Worm (Caenorhabditis elegans) whole organism, mixed stage, embryonic: Measurements from ENCODE around the gene str-158.

Experiments
- M03D4.4 ChIP-seq: sonication (generic microtip); optimal IDR thresholded peaks from 2 replicates; lab custom pipeline; 2017; ENCODE audit warnings: mild to moderate bottlenecking, missing genetic modification characterization, missing compliant biosample characterization
- bed-3 ChIP-seq: fragments of 200-800 bp; sonication (Bioruptor generic); optimal IDR thresholded peaks from 3 replicates; lab custom pipeline; 2018; ENCODE audit warnings: mild to moderate bottlenecking, missing genetic modification characterization, moderate library complexity, missing compliant biosample characterization
- blmp-1 ChIP-seq: fragments of 150-350 bp; optimal IDR thresholded peaks from 2 replicates; lab custom pipeline; 2014; ENCODE audit warnings: missing biosample characterization, missing genetic modification characterization
- ceh-39 ChIP-seq: fragments of 150-350 bp; optimal IDR thresholded peaks from 2 replicates; lab custom pipeline; 2014; ENCODE audit warnings: missing biosample characterization, missing genetic modification characterization
- ceh-43 ChIP-seq: fragments of 200-800 bp; sonication (Bioruptor generic); optimal IDR thresholded peaks from 2 replicates; lab custom pipeline; 2018; ENCODE audit warnings: mild to moderate bottlenecking, missing genetic modification characterization, moderate library complexity, missing compliant biosample characterization
- ces-1 ChIP-seq: fragments of 150-350 bp; optimal IDR thresholded peaks from 2 replicates; lab custom pipeline; 2014; ENCODE audit warnings: missing biosample characterization, missing genetic modification reagents, missing genetic modification characterization
- drap-1 ChIP-seq: fragments of 200-800 bp; sonication (Bioruptor generic); optimal IDR thresholded peaks from 3 replicates; lab custom pipeline; 2018; ENCODE audit warnings: mild to moderate bottlenecking, missing genetic modification characterization, missing compliant biosample characterization
- elt-1 ChIP-seq: sonication (generic microtip); optimal IDR thresholded peaks from 2 replicates; lab custom pipeline; 2017; ENCODE audit warnings: missing genetic modification characterization, mild to moderate bottlenecking, missing compliant biosample characterization, antibody characterized with exemption, moderate library complexity, borderline replicate concordance; ENCODE audit not compliant: insufficient read depth
- elt-3 ChIP-seq: fragments of 150-350 bp; optimal IDR thresholded peaks from 2 replicates; lab custom pipeline; 2014; ENCODE audit warnings: missing biosample characterization, missing genetic modification characterization
- flh-1 ChIP-seq: fragments of 200-800 bp; sonication (Bioruptor generic); optimal IDR thresholded peaks from 2 replicates; lab custom pipeline; 2018; ENCODE audit warnings: mild to moderate bottlenecking, missing genetic modification characterization, moderate library complexity, missing compliant biosample characterization
- ham-2 ChIP-seq: fragments of 200-800 bp; sonication (Bioruptor generic); optimal IDR thresholded peaks from 2 replicates; lab custom pipeline; 2018; ENCODE audit warnings: mild to moderate bottlenecking, missing genetic modification characterization, missing compliant biosample characterization
- hlh-1 ChIP-seq: fragments of 150-350 bp; optimal IDR thresholded peaks from 2 replicates; lab custom pipeline; 2014; ENCODE audit warnings: missing biosample characterization, missing genetic modification reagents, missing genetic modification characterization
- lin-13 ChIP-seq: fragments of 150-350 bp; optimal IDR thresholded peaks from 2 replicates; lab custom pipeline; 2014; ENCODE audit warnings: missing biosample characterization, missing genetic modification characterization
- lin-32 ChIP-seq: fragments of 200-800 bp; sonication (Bioruptor generic); optimal IDR thresholded peaks from 2 replicates; lab custom pipeline; 2018; ENCODE audit warnings: mild to moderate bottlenecking, missing genetic modification characterization, missing compliant biosample characterization
- mab-5 ChIP-seq: fragments of 150-350 bp; optimal IDR thresholded peaks from 2 replicates; lab custom pipeline; 2014; ENCODE audit warnings: missing biosample characterization, missing genetic modification characterization
- mep-1 ChIP-seq: fragments of 150-350 bp; optimal IDR thresholded peaks from 2 replicates; lab custom pipeline; 2017; ENCODE audit warnings: missing biosample characterization, missing genetic modification reagents, missing genetic modification characterization, inconsistent platforms
- mls-2 ChIP-seq: sonication (generic microtip); optimal IDR thresholded peaks from 2 replicates; lab custom pipeline; 2016; ENCODE audit warnings: mild to moderate bottlenecking, missing genetic modification characterization, moderate library complexity, missing compliant biosample characterization
- nhr-12 ChIP-seq: fragments of 150-350 bp; optimal IDR thresholded peaks from 2 replicates; lab custom pipeline; 2014; ENCODE audit warnings: missing biosample characterization, missing genetic modification characterization
- nhr-28 ChIP-seq: fragments of 150-350 bp; optimal IDR thresholded peaks from 2 replicates; lab custom pipeline; 2014; ENCODE audit warnings: missing biosample characterization, missing genetic modification characterization
- nhr-76 ChIP-seq: sonication (generic microtip); optimal IDR thresholded peaks from 2 replicates; lab custom pipeline; 2017; ENCODE audit warnings: missing biosample characterization, missing genetic modification characterization
- pha-4 ChIP-seq: fragments of 150-350 bp; optimal IDR thresholded peaks from 2 replicates; lab custom pipeline; 2018; ENCODE audit warnings: missing biosample characterization, missing genetic modification reagents, missing genetic modification characterization
- sem-2 ChIP-seq: fragments of 200-800 bp; sonication (Bioruptor generic); optimal IDR thresholded peaks from 2 replicates; lab custom pipeline; 2018; ENCODE audit warnings: mild to moderate bottlenecking, missing genetic modification characterization, missing compliant biosample characterization
- snpc-4 ChIP-seq: fragments of 150-350 bp; optimal IDR thresholded peaks from 2 replicates; lab custom pipeline; 2014; ENCODE audit warnings: missing biosample characterization, missing genetic modification characterization
- sptf-1 ChIP-seq: sonication (generic microtip); optimal IDR thresholded peaks from 2 replicates; lab custom pipeline; 2017; ENCODE audit warnings: mild to moderate bottlenecking, missing genetic modification characterization, moderate library complexity, missing compliant biosample characterization
- tbx-8 ChIP-seq: fragments of 200-800 bp; sonication (Bioruptor generic); optimal IDR thresholded peaks from 2 replicates; lab custom pipeline; 2018; ENCODE audit warnings: mild to moderate bottlenecking, missing genetic modification characterization, moderate library complexity, missing compliant biosample characterization
- unc-120 ChIP-seq: sonication (generic microtip); optimal IDR thresholded peaks from 2 replicates; lab custom pipeline; 2017; ENCODE audit warnings: missing genetic modification characterization, missing compliant biosample characterization; ENCODE audit not compliant: poor library complexity, severe bottlenecking
- unc-39 ChIP-seq: fragments of 150-350 bp; optimal IDR thresholded peaks from 2 replicates; lab custom pipeline; 2014; ENCODE audit warnings: missing biosample characterization, missing genetic modification characterization
- unc-62 ChIP-seq: fragments of 150-350 bp; optimal IDR thresholded peaks from 2 replicates; lab custom pipeline; 2014; ENCODE audit warnings: missing biosample characterization, missing genetic modification reagents, missing genetic modification characterization
- zip-8 ChIP-seq: fragments of 150-350 bp; optimal IDR thresholded peaks from 2 replicates; lab custom pipeline; 2014; ENCODE audit warnings: missing biosample characterization, missing genetic modification characterization
- ztf-11 ChIP-seq: fragments of 150-350 bp; optimal IDR thresholded peaks from 2 replicates; lab custom pipeline; 2014; ENCODE audit warnings: missing biosample characterization, missing genetic modification characterization

Gene str-158

DNA sequence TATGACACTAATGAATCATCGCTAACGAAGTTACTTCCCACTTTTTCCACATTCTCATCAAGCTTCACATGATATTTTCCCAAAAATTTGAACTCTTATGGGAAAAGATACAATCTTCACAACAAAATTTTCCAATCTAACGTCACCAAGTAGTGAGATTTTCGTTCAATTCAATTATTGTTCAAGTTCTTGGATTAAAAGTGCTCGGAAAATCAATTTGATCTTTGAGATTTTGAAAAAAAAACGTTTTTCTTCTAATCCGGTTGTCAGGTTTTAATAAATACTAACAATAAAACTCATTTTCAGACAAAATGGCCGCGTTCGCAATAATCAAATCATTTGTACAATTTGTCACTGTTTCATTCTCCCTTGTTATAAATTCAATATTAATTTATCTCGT is 16.2 kb downstream of the str-158 start, which contains the start of gene str-153:
Gene str-153 (plus strand): TSS at position 301 of the 400 bp plus-strand sequence.
- no peak for TF ChIP-seq nhr-28 (tag; lab: Kevin White, UChicago)
- TF ChIP-seq mep-1 (tag; lab: Kevin White, UChicago) = no peak
- TF ChIP-seq hlh-1 (tag; lab: Kevin White, UChicago) = no peak
- TF ChIP-seq ham-2 (GFP tag; lab: Kevin White, UChicago) = no peak
- TF ChIP-seq blmp-1 (tag; lab: Kevin White, UChicago) = no peak
- no peak for TF ChIP-seq snpc-4
- no peak for TF ChIP-seq lin-32 (GFP tag; lab: Kevin White, UChicago)
- no peak for TF ChIP-seq drap-1 (GFP tag; lab: Kevin White, UChicago)
- TF ChIP-seq ceh-43 = no peak
- TF ChIP-seq sem-2 = no peak
- TF ChIP-seq unc-120 (tag; lab: Kevin White, UChicago) = no peak
- TF ChIP-seq bed-3 (GFP tag; lab: Kevin White, UChicago) = no peak
- TF ChIP-seq nhr-76 = no peak
- TF ChIP-seq unc-62 (GFP tag; lab: Kevin White, UChicago) = no peak
- TF ChIP-seq lin-13 (tag; lab: Kevin White, UChicago) = no peak
- no peak for TF ChIP-seq elt-3 (tag; lab: Kevin White, UChicago)
- no peak for TF ChIP-seq zip-8 (tag; lab: Kevin White, UChicago)
- TF ChIP-seq sptf-1 (tag; lab: Kevin White, UChicago) = no peak
- no peak for TF ChIP-seq elt-1
- no peak for TF ChIP-seq unc-39 (tag; lab: Kevin White, UChicago)

DNA sequence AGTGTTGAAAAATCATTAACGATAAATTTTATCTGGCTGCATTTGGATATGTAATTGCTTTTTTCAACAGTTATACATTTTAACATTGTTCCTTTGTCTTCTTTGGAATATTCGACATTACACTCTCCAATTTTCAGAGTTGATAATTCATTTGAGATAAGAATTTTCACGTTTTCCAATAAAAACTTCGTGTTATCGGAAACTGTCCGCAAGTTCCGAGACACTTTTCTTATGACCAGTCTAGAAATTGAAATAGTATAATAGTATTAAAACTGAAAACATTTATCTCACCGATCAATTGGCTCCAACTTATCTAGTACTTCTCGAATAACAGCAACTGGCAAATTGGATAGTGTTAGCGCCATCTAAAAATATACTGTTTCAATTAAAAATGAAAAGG is 19.8 kb downstream of the str-158 start, which contains the start of gene fbxa-86:
Gene fbxa-86 (minus strand): TSS at position 367 of the 400 bp plus-strand sequence.
- TF ChIP-seq nhr-12 (no peak), mls-2 (tag; lab: Kevin White, UChicago) (no peak), unc-39 (tag; lab: Kevin White, UChicago) (no peak), snpc-4 (no peak), mab-5 (tag; lab: Kevin White, UChicago) (no peak), unc-62 (GFP tag; lab: Kevin White, UChicago) (no peak), ces-1 (GFP tag; lab: Kevin White, UChicago) (no peak), sptf-1 (tag; lab: Kevin White, UChicago) (no peak), tbx-8 (GFP tag; lab: Kevin White, UChicago) (no peak), ceh-39 (tag; lab: Kevin White, UChicago) (no peak), nhr-76 (no peak), lin-13 (tag; lab: Kevin White, UChicago) (no peak), M03D4.4 (no peak)

DNA sequence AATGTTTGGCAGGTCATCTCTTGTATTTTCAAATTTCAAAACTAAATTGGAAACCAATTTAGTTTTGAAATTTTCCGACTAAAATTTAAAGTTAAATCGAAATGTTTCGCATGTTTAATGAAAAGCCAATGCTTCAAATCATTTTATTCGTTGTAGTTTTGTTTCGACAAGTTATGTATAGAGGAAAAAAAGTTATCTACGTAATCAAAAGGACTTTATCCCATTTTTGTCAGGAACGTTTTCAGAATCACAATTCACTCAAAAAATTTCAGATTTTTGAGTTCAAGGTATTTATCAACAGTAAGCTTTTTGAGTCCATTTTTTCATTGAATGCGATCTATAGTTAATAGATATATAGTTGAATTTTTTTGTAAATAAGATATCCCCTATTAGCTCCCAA is 20.8 kb downstream of the str-158 start, which contains the start of gene str-168:
Gene str-168 (plus strand): TSS at position 301 of the 400 bp plus-strand sequence.
- TF ChIP-seq ham-2 (GFP tag; lab: Kevin White, UChicago) (no peak), sptf-1 (tag; lab: Kevin White, UChicago) (no peak)

DNA sequence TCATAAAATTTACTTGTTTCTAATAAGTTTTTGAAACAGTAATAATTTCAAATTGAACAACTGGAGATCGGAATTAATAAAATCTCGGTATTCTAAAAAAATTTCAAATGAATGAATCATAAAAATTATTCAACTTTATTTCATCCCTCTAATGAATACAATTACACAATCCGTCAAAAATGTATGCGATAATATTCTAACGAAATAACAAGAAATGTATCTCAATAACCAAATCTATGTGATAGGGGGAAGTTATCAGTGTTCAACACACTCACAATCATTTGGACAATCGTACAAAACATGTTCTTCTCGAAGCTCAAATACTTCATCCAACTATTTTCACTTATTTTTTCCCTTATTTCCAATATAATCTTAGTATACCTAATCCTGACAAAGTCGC is 23.8 kb downstream of the str-158 start, which contains the start of gene Y9C9A.5:
Gene Y9C9A.5 (plus strand): TSS at position 301 of the 400 bp plus-strand sequence.
- TF ChIP-seq pha-4 (tag; lab: Kevin White, UChicago) (no peak), sem-2 (no peak), flh-1 (GFP tag; lab: Kevin White, UChicago) (no peak)

DNA sequence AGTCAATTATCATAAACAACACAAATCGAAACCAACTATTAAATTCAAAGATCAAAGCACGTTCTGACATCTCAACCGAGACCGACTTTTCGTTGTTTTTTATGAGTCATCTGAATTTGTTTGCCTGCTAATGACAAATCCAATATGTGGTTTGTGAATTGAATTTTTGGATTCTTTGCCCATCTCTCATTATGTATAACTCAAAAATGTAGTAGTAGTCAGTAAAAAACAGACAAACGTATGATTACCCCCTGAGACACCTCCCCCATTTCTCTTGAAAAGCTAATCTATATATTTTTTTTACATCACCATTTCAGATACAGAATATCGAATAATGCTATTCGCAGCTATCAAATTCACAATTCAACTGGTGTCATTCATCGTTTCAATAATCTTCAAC is 27.9 kb downstream of the str-158 start, which contains the start of gene str-169:
Gene str-169 (plus strand): TSS at position 301 of the 400 bp plus-strand sequence.
- TF ChIP-seq sptf-1 (tag; lab: Kevin White, UChicago) (no peak), mab-5 (tag; lab: Kevin White, UChicago) (no peak), mls-2 (tag; lab: Kevin White, UChicago) (no peak), elt-1 (no peak), ztf-11 (tag; lab: Kevin White, UChicago) (no peak), elt-3 (tag; lab: Kevin White, UChicago) (no peak), flh-1 (GFP tag; lab: Kevin White, UChicago) (no peak)
- TF ChIP-seq, all 35 proteins: peak for 0
